Worm (Caenorhabditis elegans) whole organism, late embryonic: ENCODE data around the gene F55H2.7.

Source experiments
- K02D7.2 ChIP-seq: sonication (generic microtip); optimal IDR thresholded peaks from 2 replicates; lab custom pipeline; 2017; ENCODE audit warnings: mild to moderate bottlenecking, missing genetic modification characterization, missing compliant biosample characterization
- K09A11.1 ChIP-seq: sonication (generic microtip); optimal IDR thresholded peaks from 2 replicates; lab custom pipeline; 2017; ENCODE audit warnings: antibody characterized with exemption, mild to moderate bottlenecking, missing genetic modification characterization, missing compliant biosample characterization; ENCODE audit not compliant: insufficient read depth
- T23F11.4 ChIP-seq: fragments of 200-800 bp; sonication (Bioruptor generic); optimal IDR thresholded peaks from 2 replicates; lab custom pipeline; 2018; ENCODE audit warnings: mild to moderate bottlenecking, missing genetic modification characterization, missing compliant biosample characterization
- Y22D7AL.16 ChIP-seq: sonication (generic microtip); optimal IDR thresholded peaks from 2 replicates; lab custom pipeline; 2016; ENCODE audit warnings: missing genetic modification characterization, missing compliant biosample characterization
- ahr-1 ChIP-seq: sonication (generic microtip); optimal IDR thresholded peaks from 2 replicates; lab custom pipeline; 2016; ENCODE audit warnings: missing genetic modification characterization, missing compliant biosample characterization
- ama-1 ChIP-seq: fragments of 150-350 bp; optimal IDR thresholded peaks from 2 replicates; lab custom pipeline; 2014
- ceh-18 ChIP-seq: sonication (generic microtip); optimal IDR thresholded peaks from 2 replicates; lab custom pipeline; 2016; ENCODE audit warnings: missing genetic modification characterization, missing compliant biosample characterization
- ceh-2 ChIP-seq: sonication (generic microtip); optimal IDR thresholded peaks from 2 replicates; lab custom pipeline; 2016; ENCODE audit warnings: missing genotype, missing genetic modification characterization, missing compliant biosample characterization
- ceh-31 ChIP-seq: sonication (generic microtip); optimal IDR thresholded peaks from 2 replicates; lab custom pipeline; 2016; ENCODE audit warnings: missing genetic modification characterization, missing compliant biosample characterization
- ceh-45 ChIP-seq: fragments of 200-800 bp; sonication (Bioruptor generic); IDR thresholded peaks from 2 replicates; pipeline ENCODE4 v1.3.6; 2022; ENCODE audit warnings: missing genetic modification reagents, missing genetic modification characterization, missing compliant biosample characterization
- ceh-48 ChIP-seq: sonication (generic microtip); optimal IDR thresholded peaks from 2 replicates; lab custom pipeline; 2016; ENCODE audit warnings: missing genetic modification characterization, inconsistent platforms, missing compliant biosample characterization
- dmd-4 ChIP-seq: sonication (generic microtip); optimal IDR thresholded peaks from 2 replicates; lab custom pipeline; 2016; ENCODE audit warnings: borderline replicate concordance, missing genetic modification characterization, missing compliant biosample characterization
- dve-1 ChIP-seq: sonication (generic microtip); optimal IDR thresholded peaks from 2 replicates; lab custom pipeline; 2017; ENCODE audit warnings: antibody characterized with exemption, mild to moderate bottlenecking, missing genetic modification characterization, missing compliant biosample characterization
- elt-2 ChIP-seq: sonication (generic microtip); optimal IDR thresholded peaks from 2 replicates; lab custom pipeline; 2016; ENCODE audit warnings: missing genetic modification reagents, missing genetic modification characterization, missing compliant biosample characterization
- elt-4 ChIP-seq: sonication (generic microtip); optimal IDR thresholded peaks from 2 replicates; lab custom pipeline; 2016; ENCODE audit warnings: missing genetic modification characterization, missing compliant biosample characterization
- ets-4 ChIP-seq: sonication (generic microtip); optimal IDR thresholded peaks from 2 replicates; lab custom pipeline; 2016; ENCODE audit warnings: missing genetic modification characterization, missing compliant biosample characterization
- hlh-13 ChIP-seq: fragments of 200-800 bp; sonication (Bioruptor generic); optimal IDR thresholded peaks from 2 replicates; lab custom pipeline; 2018; ENCODE audit warnings: mild to moderate bottlenecking, missing genetic modification characterization, missing compliant biosample characterization
- hlh-15 ChIP-seq: sonication (generic microtip); optimal IDR thresholded peaks from 2 replicates; lab custom pipeline; 2016; ENCODE audit warnings: missing genetic modification characterization, missing compliant biosample characterization
- hlh-30 ChIP-seq: sonication (generic microtip); optimal IDR thresholded peaks from 2 replicates; lab custom pipeline; 2017; ENCODE audit warnings: antibody characterized with exemption, missing genetic modification characterization, missing compliant biosample characterization; ENCODE audit not compliant: insufficient read depth
- lin-11 ChIP-seq: fragments of 200-800 bp; sonication (Bioruptor generic); optimal IDR thresholded peaks from 2 replicates; lab custom pipeline; 2018; ENCODE audit warnings: mild to moderate bottlenecking, missing genetic modification characterization, missing compliant biosample characterization
- mec-3 ChIP-seq: sonication (generic microtip); optimal IDR thresholded peaks from 2 replicates; lab custom pipeline; 2016; ENCODE audit warnings: borderline replicate concordance, missing genetic modification characterization, missing compliant biosample characterization
- nhr-11 ChIP-seq: fragments of 150-350 bp; optimal IDR thresholded peaks from 2 replicates; lab custom pipeline; 2014; ENCODE audit warnings: missing biosample characterization, missing genetic modification characterization
- odd-2 ChIP-seq: sonication (generic microtip); optimal IDR thresholded peaks from 2 replicates; lab custom pipeline; 2017; ENCODE audit warnings: antibody characterized with exemption, mild to moderate bottlenecking, missing genetic modification characterization, missing compliant biosample characterization
- pax-1 ChIP-seq: fragments of 150-350 bp; optimal IDR thresholded peaks from 2 replicates; lab custom pipeline; 2014; ENCODE audit warnings: missing biosample characterization, missing genetic modification characterization
- pha-2 ChIP-seq: sonication (generic microtip); optimal IDR thresholded peaks from 2 replicates; lab custom pipeline; 2017; ENCODE audit warnings: mild to moderate bottlenecking, missing genetic modification characterization, missing compliant biosample characterization
- pha-4 ChIP-seq: fragments of 150-350 bp; optimal IDR thresholded peaks from 2 replicates; lab custom pipeline; 2018; ENCODE audit warnings: missing biosample characterization, missing genetic modification reagents, missing genetic modification characterization
- pqm-1 ChIP-seq: sonication (generic microtip); optimal IDR thresholded peaks from 2 replicates; lab custom pipeline; 2016; ENCODE audit warnings: missing genetic modification characterization, missing compliant biosample characterization
- ref-2 ChIP-seq: sonication (generic microtip); optimal IDR thresholded peaks from 2 replicates; lab custom pipeline; 2016; ENCODE audit warnings: missing genetic modification characterization, missing compliant biosample characterization
- rnt-1 ChIP-seq: sonication (generic microtip); optimal IDR thresholded peaks from 2 replicates; lab custom pipeline; 2016; ENCODE audit warnings: missing genetic modification characterization, missing compliant biosample characterization
- sdc-2 ChIP-seq: sonication (generic microtip); optimal IDR thresholded peaks from 2 replicates; lab custom pipeline; 2016; ENCODE audit warnings: missing genotype, missing genetic modification characterization, missing compliant biosample characterization
- sox-4 ChIP-seq: sonication (generic microtip); optimal IDR thresholded peaks from 2 replicates; lab custom pipeline; 2017; ENCODE audit warnings: mild to moderate bottlenecking, missing genetic modification characterization, inconsistent platforms, missing compliant biosample characterization
- syd-9 ChIP-seq: sonication (generic microtip); optimal IDR thresholded peaks from 2 replicates; lab custom pipeline; 2016; ENCODE audit warnings: mild to moderate bottlenecking, missing genetic modification characterization, moderate library complexity, missing compliant biosample characterization
- ttx-3 ChIP-seq: sonication (generic microtip); optimal IDR thresholded peaks from 2 replicates; lab custom pipeline; 2016; ENCODE audit warnings: missing genetic modification reagents, missing genetic modification characterization, missing compliant biosample characterization
- unc-3 ChIP-seq, 2 experiments: fragments of 200-800 bp in 1 of 2; sonication (Bioruptor generic) in 1 of 2; sonication (generic microtip) in 1 of 2; conservative IDR thresholded peaks in 1 of 2; optimal IDR thresholded peaks in 1 of 2; 2 replicates each; pipeline versions ENCODE4 v1.3.6 to Lab custom; 2016 to 2022; ENCODE audit warnings: missing compliant biosample characterization in 2 of 2, missing genetic modification characterization in 2 of 2, missing genetic modification reagents in 1 of 2
- unc-42 ChIP-seq: sonication (generic microtip); optimal IDR thresholded peaks from 2 replicates; lab custom pipeline; 2016; ENCODE audit warnings: missing genotype, missing genetic modification characterization, missing compliant biosample characterization
- unc-55 ChIP-seq: sonication (generic microtip); optimal IDR thresholded peaks from 2 replicates; lab custom pipeline; 2017; ENCODE audit warnings: missing biosample characterization, missing genetic modification reagents, missing genetic modification characterization
- zip-5 ChIP-seq: sonication (generic microtip); optimal IDR thresholded peaks from 2 replicates; lab custom pipeline; 2016; ENCODE audit warnings: missing genetic modification characterization, missing compliant biosample characterization
- ztf-16 ChIP-seq: sonication (generic microtip); optimal IDR thresholded peaks from 2 replicates; lab custom pipeline; 2017; ENCODE audit warnings: missing genetic modification characterization, missing compliant biosample characterization

Gene F55H2.7

DNA sequence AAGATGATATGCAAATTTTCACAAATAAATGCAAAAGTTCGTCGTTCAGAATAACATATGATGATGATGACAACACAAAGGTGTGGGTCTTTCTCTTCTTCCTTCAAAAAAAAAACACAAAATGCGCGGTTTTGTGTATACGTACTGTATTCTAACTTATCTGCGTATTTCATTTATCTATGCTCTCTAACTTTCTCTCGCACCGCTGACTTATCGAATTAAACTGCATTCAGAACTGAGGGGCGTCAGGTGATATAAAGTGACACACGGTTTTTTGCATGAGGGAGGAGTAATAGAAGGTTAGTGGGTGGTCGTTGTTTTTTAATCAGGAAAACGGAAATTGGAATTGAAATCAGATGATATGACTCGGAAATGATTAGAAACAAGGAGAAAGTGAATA, 15.8 kb downstream of the F55H2.7 start, which contains the start of gene sod-4:
TSS of gene sod-4 (minus strand) at position 109 of the 400 bp plus-strand sequence.
- TF ChIP-seq pha-2, result no peak
- no peak for TF ChIP-seq hlh-15
- no peak for TF ChIP-seq zip-5
- no peak for TF ChIP-seq pax-1 (tag; lab: Kevin White, UChicago)
- TF ChIP-seq pqm-1 (tag; lab: Kevin White, UChicago), result no peak
- no peak for TF ChIP-seq ref-2 (tag; lab: Kevin White, UChicago)
- TF ChIP-seq T23F11.4, result no peak
- TF ChIP-seq Y22D7AL.16 (tag; lab: Kevin White, UChicago), result no peak
- no peak for TF ChIP-seq ceh-48 (tag; lab: Kevin White, UChicago)

DNA sequence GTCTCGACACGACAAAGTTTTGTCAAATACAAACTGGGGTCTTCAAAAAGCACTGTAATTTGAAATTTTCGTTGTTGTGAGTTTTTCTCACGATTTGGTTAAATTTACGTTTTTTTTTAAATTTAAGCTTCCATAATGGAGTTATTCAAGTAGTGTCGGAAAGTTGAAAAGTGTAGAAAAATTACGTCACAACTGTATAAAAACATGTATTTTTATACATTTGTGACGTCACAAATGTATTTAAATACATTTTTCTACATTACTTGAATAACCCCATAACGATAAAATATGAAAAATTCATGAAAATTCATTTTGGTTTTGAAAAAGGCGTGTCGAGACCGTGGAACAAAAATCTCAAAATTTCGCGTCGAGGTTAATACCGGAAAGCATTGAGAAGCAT, 18.6 kb downstream of the F55H2.7 start:
- no peak for TF ChIP-seq nhr-11 (tag; lab: Kevin White, UChicago)
- TF ChIP-seq K09A11.1 (tag; lab: Kevin White, UChicago), result no peak
- no peak for TF ChIP-seq dve-1 (tag; lab: Kevin White, UChicago)
- no peak for TF ChIP-seq elt-4 (tag; lab: Kevin White, UChicago)
- TF ChIP-seq ceh-31 (tag; lab: Kevin White, UChicago), result no peak
- no peak for TF ChIP-seq ahr-1 (tag; lab: Kevin White, UChicago)
- TF ChIP-seq ceh-18 (tag; lab: Kevin White, UChicago), result no peak
- no peak for TF ChIP-seq ttx-3 (tag; lab: Kevin White, UChicago)
- no peak for TF ChIP-seq sox-4 (tag; lab: Kevin White, UChicago)
- no peak for TF ChIP-seq lin-11
- TF ChIP-seq ets-4 (tag; lab: Kevin White, UChicago), result no peak
- no peak for TF ChIP-seq K02D7.2 (tag; lab: Kevin White, UChicago)
- no peak for TF ChIP-seq hlh-30

DNA sequence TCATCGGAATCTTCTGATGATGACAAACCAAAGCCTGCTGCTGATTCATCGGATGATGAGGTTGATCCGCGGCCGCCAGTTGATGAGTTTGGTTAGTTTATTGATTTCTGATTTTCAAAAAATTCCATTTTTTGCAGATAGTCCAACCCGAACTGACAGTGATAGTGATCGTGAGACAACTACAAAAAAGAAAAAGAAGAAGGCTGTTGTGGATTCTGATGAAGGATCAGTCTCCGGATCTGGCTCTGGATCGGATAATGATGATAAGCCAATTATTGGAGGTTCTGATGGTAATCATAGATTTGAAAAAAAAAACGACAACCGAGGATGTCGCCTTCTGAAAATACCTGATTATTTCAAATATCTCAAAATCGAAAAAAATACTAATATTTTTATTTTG, 20.0 kb downstream of the F55H2.7 start:
- TF ChIP-seq unc-42 (tag; lab: Kevin White, UChicago), result no peak
- no peak for TF ChIP-seq K02D7.2 (tag; lab: Kevin White, UChicago)
- no peak for TF ChIP-seq dmd-4 (tag; lab: Kevin White, UChicago)
- no peak for TF ChIP-seq hlh-15
- no peak for TF ChIP-seq ahr-1 (tag; lab: Kevin White, UChicago)
- TF ChIP-seq ceh-18 (tag; lab: Kevin White, UChicago), result no peak
- no peak for TF ChIP-seq ceh-45 (GFP tag; lab: Robert Waterston, UW)
- no peak for TF ChIP-seq rnt-1 (tag; lab: Kevin White, UChicago)
- TF ChIP-seq odd-2 (tag; lab: Kevin White, UChicago), result no peak
- no peak for TF ChIP-seq ama-1 (lab: Kevin White, UChicago)
- no peak for TF ChIP-seq ceh-31 (tag; lab: Kevin White, UChicago)
- TF ChIP-seq K09A11.1 (tag; lab: Kevin White, UChicago), result no peak
- TF ChIP-seq unc-3 (GFP tag; conservative IDR thresholded peaks at IDR 0.05; lab: Robert Waterston, UW), result no peak
- TF ChIP-seq unc-3 (tag; optimal IDR thresholded peaks at IDR 0.05; lab: Kevin White, UChicago), result no peak
- TF ChIP-seq hlh-13, result no peak
- no peak for TF ChIP-seq ttx-3 (tag; lab: Kevin White, UChicago)
- TF ChIP-seq Y22D7AL.16 (tag; lab: Kevin White, UChicago), result no peak
- TF ChIP-seq elt-4 (tag; lab: Kevin White, UChicago), result no peak
- no peak for TF ChIP-seq syd-9 (tag; lab: Kevin White, UChicago)
- TF ChIP-seq ceh-2, result no peak

DNA sequence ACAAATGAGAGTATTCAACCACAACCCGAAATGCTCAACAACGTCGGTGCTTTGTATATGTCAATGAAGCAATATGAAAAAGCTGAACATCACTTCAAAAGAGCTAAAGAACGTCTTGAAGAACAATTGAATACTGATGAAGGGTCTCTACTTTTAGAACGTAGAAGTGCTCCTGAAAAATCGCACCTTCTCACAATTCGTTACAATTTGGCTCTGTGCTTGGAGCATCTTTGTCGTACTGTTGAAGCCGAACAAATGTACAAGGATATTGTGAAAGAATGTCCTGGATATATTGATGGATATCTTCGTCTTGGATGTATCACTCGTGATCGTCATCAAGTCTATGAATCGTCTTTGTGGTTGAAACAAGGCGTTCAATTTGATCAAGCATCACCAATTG, 21.8 kb downstream of the F55H2.7 start:
- no peak for TF ChIP-seq elt-2 (tag; lab: Kevin White, UChicago)
- no peak for TF ChIP-seq unc-55 (GFP tag; lab: Kevin White, UChicago)
- no peak for TF ChIP-seq mec-3 (tag; lab: Kevin White, UChicago)
- no peak for TF ChIP-seq dve-1 (tag; lab: Kevin White, UChicago)
- TF ChIP-seq pha-4 (tag; lab: Kevin White, UChicago), result no peak
- TF ChIP-seq ztf-16, result no peak
- TF ChIP-seq sdc-2, result no peak
- TF ChIP-seq K09A11.1 (tag; lab: Kevin White, UChicago), result no peak
- no peak for TF ChIP-seq ceh-48 (tag; lab: Kevin White, UChicago)
